Comparison of ENCODE assay signal across 8 worm cellular contexts in genomic region chrII:5081124-5081913, ce11.
TF ChIP-seq lines count a peak whose summit lies in the region.

Gene dsh-2 (minus strand): TSS chrII:5081174.

TF ChIP-seq in whole organism, L1 larva, 84 proteins besides CTCF, POLR2A, EP300 and RAD21 (continues in another document):
- TF ChIP-seq sup-37 (GFP tag; optimal IDR thresholded peaks at IDR 0.05; lab: Kevin White, UChicago): no peak
- TF ChIP-seq ceh-88 (GFP tag; IDR thresholded peaks at IDR 0.05; lab: Robert Waterston, UW): no peak
- peak; percentile 32 for TF ChIP-seq aly-2 (tag; optimal IDR thresholded peaks at IDR 0.05; lab: Kevin White, UChicago)
- no peak for TF ChIP-seq nhr-12 (tag; optimal IDR thresholded peaks at IDR 0.05; lab: Kevin White, UChicago)
- peak; percentile 43 for TF ChIP-seq tbx-2 (tag; optimal IDR thresholded peaks at IDR 0.05; lab: Kevin White, UChicago)
- TF ChIP-seq lin-15B (tag; optimal IDR thresholded peaks at IDR 0.05; lab: Kevin White, UChicago): peak; percentile 13
- TF ChIP-seq lin-13 (GFP tag; optimal IDR thresholded peaks at IDR 0.05; lab: Kevin White, UChicago): peak; percentile 32
- TF ChIP-seq nhr-20 (tag; optimal IDR thresholded peaks at IDR 0.05; lab: Kevin White, UChicago): peak; percentile 70
- TF ChIP-seq pax-3 (tag; optimal IDR thresholded peaks at IDR 0.05; lab: Kevin White, UChicago): no peak
- TF ChIP-seq ama-1 (optimal IDR thresholded peaks at IDR 0.05; lab: Kevin White, UChicago): no peak
- TF ChIP-seq efl-3 (GFP tag; optimal IDR thresholded peaks at IDR 0.05; lab: Kevin White, UChicago): no peak
- peak; percentile 91 for TF ChIP-seq mep-1 (tag; optimal IDR thresholded peaks at IDR 0.05; lab: Kevin White, UChicago)

TF ChIP-seq in whole organism, L2 larva, 48 proteins besides CTCF, POLR2A, EP300 and RAD21 (continues in another document):
- TF ChIP-seq nhr-11 (tag; optimal IDR thresholded peaks at IDR 0.05; lab: Kevin White, UChicago) (no peak), ceh-16 (tag; optimal IDR thresholded peaks at IDR 0.05; lab: Kevin White, UChicago) (peak; percentile 41), fos-1 (tag; optimal IDR thresholded peaks at IDR 0.05; lab: Kevin White, UChicago) (peak; percentile 42), lsy-2 (tag; optimal IDR thresholded peaks at IDR 0.05; lab: Kevin White, UChicago) (peak in 1 of 2 experiments; percentile 71), nhr-129 (tag; optimal IDR thresholded peaks at IDR 0.05; lab: Kevin White, UChicago) (peak; percentile 47), mab-5 (tag; optimal IDR thresholded peaks at IDR 0.05; lab: Kevin White, UChicago) (no peak), F13H6.1 (tag; optimal IDR thresholded peaks at IDR 0.05; lab: Kevin White, UChicago) (peak; percentile 18), nhr-21 (tag; optimal IDR thresholded peaks at IDR 0.05; lab: Kevin White, UChicago) (peak; percentile 44), snpc-4 (tag; optimal IDR thresholded peaks at IDR 0.05; lab: Kevin White, UChicago) (no peak), ZK546.5 (tag; optimal IDR thresholded peaks at IDR 0.05; lab: Kevin White, UChicago) (no peak), skn-1 (tag; optimal IDR thresholded peaks at IDR 0.05; lab: Kevin White, UChicago) (no peak), ama-1 (optimal IDR thresholded peaks at IDR 0.05; lab: Kevin White, UChicago) (no peak)

TF ChIP-seq in whole organism, L3 larva, 47 proteins besides CTCF, POLR2A, EP300 and RAD21 (continues in another document):
- TF ChIP-seq lsy-12 (tag; optimal IDR thresholded peaks at IDR 0.05; lab: Kevin White, UChicago) (no peak), nhr-25 (tag; optimal IDR thresholded peaks at IDR 0.05; lab: Kevin White, UChicago) (peak; percentile 98), aly-2 (tag; optimal IDR thresholded peaks at IDR 0.05; lab: Kevin White, UChicago) (peak; percentile 26), egl-27 (tag; optimal IDR thresholded peaks at IDR 0.05; lab: Kevin White, UChicago) (peak; percentile 11), pqm-1 (tag; optimal IDR thresholded peaks at IDR 0.05; lab: Kevin White, UChicago) (peak; percentile 49), egl-5 (tag; optimal IDR thresholded peaks at IDR 0.05; lab: Kevin White, UChicago) (no peak), nhr-43 (tag; optimal IDR thresholded peaks at IDR 0.05; lab: Kevin White, UChicago; ENCODE audit: poor library complexity, severe bottlenecking) (peak; percentile 37), hmg-11 (tag; optimal IDR thresholded peaks at IDR 0.05; lab: Kevin White, UChicago) (peak; percentile 42), eor-1 (tag; optimal IDR thresholded peaks at IDR 0.05; lab: Kevin White, UChicago) (no peak), pha-4 (tag; optimal IDR thresholded peaks at IDR 0.05; lab: Kevin White, UChicago) (peak; percentile 86), lin-15B (tag; optimal IDR thresholded peaks at IDR 0.05; lab: Kevin White, UChicago) (peak; percentile 53)

TF ChIP-seq in whole organism, L4 larva, 104 proteins besides CTCF, POLR2A, EP300 and RAD21 (continues in another document):
- TF ChIP-seq mes-2 (tag; optimal IDR thresholded peaks at IDR 0.05; lab: Kevin White, UChicago; ENCODE audit: poor library complexity, severe bottlenecking) (peak; percentile 85), hlh-30 (tag; optimal IDR thresholded peaks at IDR 0.05; lab: Kevin White, UChicago; ENCODE audit: insufficient read depth) (peak; percentile 84), ceh-28 (tag; optimal IDR thresholded peaks at IDR 0.05; lab: Kevin White, UChicago) (peak; percentile 25), lsy-2 (tag; optimal IDR thresholded peaks at IDR 0.05; lab: Kevin White, UChicago) (peak in 1 of 2 experiments; percentile 73), nhr-28 (tag; optimal IDR thresholded peaks at IDR 0.05; lab: Kevin White, UChicago) (peak; percentile 42), unc-130 (GFP tag; optimal IDR thresholded peaks at IDR 0.05; lab: Kevin White, UChicago) (peak; percentile 27), duxl-1 (tag; optimal IDR thresholded peaks at IDR 0.05; lab: Kevin White, UChicago; ENCODE audit: poor library complexity) (peak; percentile 45), dmd-6 (GFP tag; IDR thresholded peaks at IDR 0.05; lab: Robert Waterston, UW) (peak; percentile 13; the same call in 1 of the 2 replicates), dmd-9 (GFP tag; IDR thresholded peaks at IDR 0.05; lab: Robert Waterston, UW) (no peak), pha-4 (GFP tag; IDR thresholded peaks at IDR 0.05; lab: Robert Waterston, UW) (no peak), pha-4 (tag; optimal IDR thresholded peaks at IDR 0.05; lab: Kevin White, UChicago) (peak; percentile 43)

TF ChIP-seq in whole organism, late embryonic, 69 proteins besides CTCF, POLR2A, EP300 and RAD21:
- TF ChIP-seq madf-2 (tag; optimal IDR thresholded peaks at IDR 0.05; lab: Kevin White, UChicago): no peak
- peak; percentile 52 for TF ChIP-seq hlh-30 (tag; optimal IDR thresholded peaks at IDR 0.05; lab: Kevin White, UChicago; ENCODE audit: insufficient read depth)
- TF ChIP-seq unc-55 (GFP tag; optimal IDR thresholded peaks at IDR 0.05; lab: Kevin White, UChicago): peak; percentile 41
- no peak for TF ChIP-seq pha-4 (tag; optimal IDR thresholded peaks at IDR 0.05; lab: Kevin White, UChicago)
- TF ChIP-seq ttx-3 (tag; optimal IDR thresholded peaks at IDR 0.05; lab: Kevin White, UChicago): no peak
- TF ChIP-seq unc-42 (tag; optimal IDR thresholded peaks at IDR 0.05; lab: Kevin White, UChicago): peak; percentile 65
- TF ChIP-seq tbx-2 (tag; optimal IDR thresholded peaks at IDR 0.05; lab: Kevin White, UChicago): peak; percentile 32
- TF ChIP-seq nfya-1 (tag; optimal IDR thresholded peaks at IDR 0.05; lab: Kevin White, UChicago): peak; percentile 39
- peak; percentile 86 for TF ChIP-seq pax-1 (tag; optimal IDR thresholded peaks at IDR 0.05; lab: Kevin White, UChicago)
- peak; percentile 25 for TF ChIP-seq ceh-48 (tag; optimal IDR thresholded peaks at IDR 0.05; lab: Kevin White, UChicago)
TF ChIP-seq in whole organism, late embryonic: peak in this region for 7.

TF ChIP-seq in whole organism, midembryonic, 9 proteins besides CTCF, POLR2A, EP300 and RAD21:
- peak; percentile 63; the same call in 1 of the 2 replicates for TF ChIP-seq T22C8.4 (GFP tag; IDR thresholded peaks at IDR 0.05; lab: Robert Waterston, UW)
- no peak for TF ChIP-seq klf-2 (GFP tag; conservative IDR thresholded peaks at IDR 0.05; lab: Robert Waterston, UW)
- no peak for TF ChIP-seq tab-1 (GFP tag; IDR thresholded peaks at IDR 0.05; lab: Robert Waterston, UW)
- no peak for TF ChIP-seq med-1 (GFP tag; optimal IDR thresholded peaks at IDR 0.05; lab: Kevin White, UChicago; ENCODE audit: insufficient read depth)
- no peak for TF ChIP-seq cog-1 (tag; optimal IDR thresholded peaks at IDR 0.05; lab: Kevin White, UChicago)
TF ChIP-seq in whole organism, midembryonic: peak in this region for 1.

TF ChIP-seq in whole organism, mixed stage, embryonic, 35 proteins besides CTCF, POLR2A, EP300 and RAD21:
- TF ChIP-seq M03D4.4 (tag; optimal IDR thresholded peaks at IDR 0.05; lab: Kevin White, UChicago) (no peak), unc-62 (GFP tag; optimal IDR thresholded peaks at IDR 0.05; lab: Kevin White, UChicago) (peak; percentile 86), hlh-1 (tag; optimal IDR thresholded peaks at IDR 0.05; lab: Kevin White, UChicago) (peak; percentile 13), nhr-237 (tag; optimal IDR thresholded peaks at IDR 0.05; lab: Kevin White, UChicago) (no peak), mls-2 (tag; optimal IDR thresholded peaks at IDR 0.05; lab: Kevin White, UChicago) (no peak), ceh-43 (GFP tag; optimal IDR thresholded peaks at IDR 0.05; lab: Kevin White, UChicago) (no peak), unc-120 (tag; optimal IDR thresholded peaks at IDR 0.05; lab: Kevin White, UChicago; ENCODE audit: poor library complexity, severe bottlenecking) (peak; percentile 10), ces-1 (GFP tag; optimal IDR thresholded peaks at IDR 0.05; lab: Kevin White, UChicago) (peak; percentile 94), lsy-2 (tag; optimal IDR thresholded peaks at IDR 0.05; lab: Kevin White, UChicago) (peak; percentile 20), lin-13 (tag; optimal IDR thresholded peaks at IDR 0.05; lab: Kevin White, UChicago) (peak; percentile 44), mep-1 (tag; optimal IDR thresholded peaks at IDR 0.05; lab: Kevin White, UChicago) (peak; percentile 64), blmp-1 (tag; optimal IDR thresholded peaks at IDR 0.05; lab: Kevin White, UChicago) (no peak), ham-2 (GFP tag; optimal IDR thresholded peaks at IDR 0.05; lab: Kevin White, UChicago) (no peak), ceh-39 (tag; optimal IDR thresholded peaks at IDR 0.05; lab: Kevin White, UChicago) (peak; percentile 82), nhr-2 (tag; optimal IDR thresholded peaks at IDR 0.05; lab: Kevin White, UChicago) (peak; percentile 70)

TF ChIP-seq in whole organism, young adult, 124 proteins besides CTCF, POLR2A, EP300 and RAD21 (continues in another document):
- TF ChIP-seq akir-1 (GFP tag; optimal IDR thresholded peaks at IDR 0.05; lab: Kevin White, UChicago) (no peak), snpc-1.3 (tag; optimal IDR thresholded peaks at IDR 0.05; lab: Kevin White, UChicago; ENCODE audit: insufficient read depth) (no peak), F10E7.11 (tag; optimal IDR thresholded peaks at IDR 0.05; lab: Kevin White, UChicago) (no peak), C06A6.2 (GFP tag; conservative IDR thresholded peaks at IDR 0.05; lab: Robert Waterston, UW) (no peak), zfh-2 (GFP tag; conservative IDR thresholded peaks at IDR 0.05; lab: Robert Waterston, UW) (no peak), F57C9.4 (tag; optimal IDR thresholded peaks at IDR 0.05; lab: Kevin White, UChicago) (no peak), mes-4 (tag; optimal IDR thresholded peaks at IDR 0.05; lab: Kevin White, UChicago) (no peak), aptf-2 (GFP tag; conservative IDR thresholded peaks at IDR 0.05; lab: Robert Waterston, UW) (no peak), snpc-4 (GFP tag; optimal IDR thresholded peaks at IDR 0.05; lab: Kevin White, UChicago) (no peak), snpc-4 (tag; optimal IDR thresholded peaks at IDR 0.05; lab: Kevin White, UChicago) (peak in 2 of 4 experiments; percentile 13 to 53), rcor-1 (GFP tag; IDR thresholded peaks at IDR 0.05; lab: Robert Waterston, UW) (no peak), hmg-1.2 (GFP tag; IDR thresholded peaks at IDR 0.05; lab: Robert Waterston, UW) (peak; percentile 81), tbp1 (GFP tag; optimal IDR thresholded peaks at IDR 0.05; lab: Kevin White, UChicago) (peak; percentile 44), ztf-26 (tag; optimal IDR thresholded peaks at IDR 0.05; lab: Kevin White, UChicago) (no peak), rpc-1 (optimal IDR thresholded peaks at IDR 0.05; lab: Kevin White, UChicago) (no peak), rpc-1 (tag; optimal IDR thresholded peaks at IDR 0.05; lab: Kevin White, UChicago) (no peak), hrde-1 (tag; optimal IDR thresholded peaks at IDR 0.05; lab: Kevin White, UChicago; ENCODE audit: borderline replicate concordance) (no peak), F55B11.4 (tag; optimal IDR thresholded peaks at IDR 0.05; lab: Kevin White, UChicago; ENCODE audit: borderline replicate concordance, insufficient read depth) (no peak), B0035.1 (tag; optimal IDR thresholded peaks at IDR 0.05; lab: Kevin White, UChicago) (no peak), lin-40 (tag; optimal IDR thresholded peaks at IDR 0.05; lab: Kevin White, UChicago) (peak; percentile 33), lsl-1 (GFP tag; optimal IDR thresholded peaks at IDR 0.05; lab: Kevin White, UChicago) (peak; percentile 45), T26A5.8 (tag; optimal IDR thresholded peaks at IDR 0.05; lab: Kevin White, UChicago) (no peak)
